Worm (Caenorhabditis elegans) whole organism, early embryonic: ENCODE data around the gene T17A3.12.

Source experiments
- B0310.2 ChIP-seq: sonication (generic microtip); optimal IDR thresholded peaks from 2 replicates; lab custom pipeline; 2016; ENCODE audit warnings: mild to moderate bottlenecking, missing genetic modification characterization, missing compliant biosample characterization
- F13C5.2 ChIP-seq: sonication (generic microtip); optimal IDR thresholded peaks from 2 replicates; lab custom pipeline; 2017; ENCODE audit warnings: mild to moderate bottlenecking, missing genetic modification characterization, inconsistent platforms, missing compliant biosample characterization
- ama-1 ChIP-seq: fragments of 150-350 bp; optimal IDR thresholded peaks from 2 replicates; lab custom pipeline; 2014
- ceh-13 ChIP-seq: fragments of 200-800 bp; sonication (Bioruptor generic); optimal IDR thresholded peaks from 2 replicates; lab custom pipeline; 2018; ENCODE audit warnings: mild to moderate bottlenecking, missing genetic modification characterization, missing compliant biosample characterization
- ceh-36 ChIP-seq: sonication (generic microtip); optimal IDR thresholded peaks from 2 replicates; lab custom pipeline; 2016; ENCODE audit warnings: missing genetic modification characterization, inconsistent platforms, missing compliant biosample characterization
- ets-7 ChIP-seq: sonication (generic microtip); optimal IDR thresholded peaks from 2 replicates; lab custom pipeline; 2016; ENCODE audit warnings: missing genotype, missing genetic modification characterization, missing compliant biosample characterization
- flt-1 ChIP-seq: fragments of 200-800 bp; sonication (Bioruptor generic); IDR thresholded peaks from 2 replicates; pipeline ENCODE4 v1.3.6; 2022; ENCODE audit warnings: missing genetic modification characterization, missing compliant biosample characterization
- hnd-1 ChIP-seq: sonication (generic microtip); optimal IDR thresholded peaks from 2 replicates; lab custom pipeline; 2016; ENCODE audit warnings: missing genetic modification characterization, missing compliant biosample characterization
- pes-1 ChIP-seq: fragments of 200-800 bp; sonication (Bioruptor generic); IDR thresholded peaks from 2 replicates; pipeline ENCODE4 v1.3.6; 2022; ENCODE audit warnings: missing genetic modification reagents, missing genetic modification characterization, missing compliant biosample characterization
- scrt-1 ChIP-seq: fragments of 200-800 bp; sonication (Bioruptor generic); IDR thresholded peaks from 2 replicates; pipeline ENCODE4 v1.3.6; 2022; ENCODE audit warnings: missing genetic modification characterization, missing compliant biosample characterization
- tbx-11 ChIP-seq: fragments of 200-800 bp; sonication (Bioruptor generic); IDR thresholded peaks from 2 replicates; pipeline ENCODE4 v1.3.6; 2022; ENCODE audit warnings: missing genetic modification characterization, missing compliant biosample characterization
- tbx-37 ChIP-seq: fragments of 200-800 bp; sonication (Bioruptor generic); conservative IDR thresholded peaks from 2 replicates; pipeline ENCODE4 v1.3.6; 2022; ENCODE audit warnings: missing genetic modification reagents, missing genetic modification characterization, missing compliant biosample characterization
- tra-4 ChIP-seq: sonication (generic microtip); optimal IDR thresholded peaks from 2 replicates; lab custom pipeline; 2017; ENCODE audit warnings: missing genetic modification characterization, missing compliant biosample characterization

DNA sequence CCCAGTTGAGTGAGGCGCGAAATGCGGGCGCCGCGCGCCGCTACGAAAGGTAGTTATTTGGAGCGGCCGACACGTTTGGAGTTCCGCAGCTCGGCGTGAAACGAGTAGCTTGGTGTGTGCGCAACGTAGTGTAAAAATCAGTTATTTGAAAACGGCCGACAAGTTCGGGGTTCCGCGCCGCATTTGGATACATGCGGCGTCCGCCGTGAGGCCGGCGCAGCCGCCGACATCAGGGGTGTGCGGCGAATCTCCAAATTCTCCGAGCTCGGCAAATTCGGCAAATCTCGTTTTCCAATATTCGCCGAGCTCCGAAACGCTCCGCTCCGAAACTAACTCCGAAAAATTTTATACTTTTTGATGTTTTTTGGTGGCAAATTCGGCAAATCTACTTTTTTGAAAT lies 13.0 kb upstream of the T17A3.12 start:
- TF ChIP-seq ama-1 (no peak), scrt-1 (GFP tag; lab: Robert Waterston, UW) (no peak), hnd-1 (tag; lab: Kevin White, UChicago) (no peak), B0310.2 (tag; lab: Kevin White, UChicago) (no peak), tbx-37 (no peak), tra-4 (no peak), tbx-11 (GFP tag; lab: Robert Waterston, UW) (no peak), ceh-36 (no peak), F13C5.2 (tag; lab: Kevin White, UChicago) (no peak), ceh-13 (GFP tag; lab: Kevin White, UChicago) (no peak), flt-1 (GFP tag; lab: Robert Waterston, UW) (no peak), pes-1 (GFP tag; lab: Robert Waterston, UW) (no peak), ets-7 (tag; lab: Kevin White, UChicago) (no peak)
